Fruit fly (Drosophila melanogaster): ENCODE data around the gene Six4.

Six4 gene

DNA sequence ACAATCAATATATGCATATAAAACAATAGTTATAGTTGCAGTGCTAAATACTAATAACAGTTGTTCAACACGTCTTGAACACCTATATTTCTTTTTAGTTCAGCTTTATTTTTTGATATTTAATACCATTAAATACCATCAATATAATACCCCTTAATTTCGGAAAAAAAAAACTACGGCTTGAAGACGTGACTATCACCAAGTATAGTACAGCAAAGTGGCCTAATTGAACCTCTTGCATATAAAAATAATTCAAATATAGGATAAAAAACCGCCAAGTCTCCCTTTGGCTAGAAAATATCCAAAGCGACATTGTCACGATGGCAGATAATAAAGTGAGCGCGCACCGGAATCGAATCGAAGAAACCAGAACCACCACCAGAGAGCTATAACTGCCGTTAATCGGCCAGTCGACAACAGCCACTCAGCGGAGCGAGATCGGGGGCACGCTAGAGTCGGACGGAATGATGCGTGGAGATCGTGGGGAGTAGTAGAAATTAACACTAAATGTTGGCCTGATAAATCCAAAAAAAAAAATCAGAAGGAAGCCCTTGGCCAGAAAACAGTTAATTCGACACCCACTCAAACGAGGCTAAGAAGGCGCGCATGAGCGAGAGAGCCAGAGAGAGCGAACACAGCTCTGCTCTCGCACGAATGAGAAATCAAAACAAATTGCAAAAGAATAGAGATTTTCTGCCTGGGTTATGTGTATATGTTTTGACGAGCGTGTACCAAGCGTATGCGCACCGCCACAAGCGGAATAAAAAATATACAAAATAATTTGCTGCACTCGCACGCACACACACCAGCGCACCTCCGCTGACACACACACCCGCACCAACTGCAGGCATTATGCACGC, 7.5 kb downstream of the Six4 start (continued):
- TF ChIP-seq CG7368 (GFP tag; optimal IDR thresholded peaks at IDR 0.05): no peak
- TF ChIP-seq Hr38 (GFP tag; optimal IDR thresholded peaks at IDR 0.05): no peak
- no peak for TF ChIP-seq CG6792 (GFP tag; optimal IDR thresholded peaks at IDR 0.05)
- peak; percentile 25 for TF ChIP-seq CG31627 (GFP tag; optimal IDR thresholded peaks at IDR 0.05)
- TF ChIP-seq CG11294 (GFP tag; IDR thresholded peaks at IDR 0.05): no peak
- TF ChIP-seq Sox14 (GFP tag; optimal IDR thresholded peaks at IDR 0.05): peak; percentile 43
- TF ChIP-seq CG16779 (tag; optimal IDR thresholded peaks at IDR 0.05): no peak
- peak; percentile 30 for TF ChIP-seq CG8632 (GFP tag; optimal IDR thresholded peaks at IDR 0.05)
- no peak for TF ChIP-seq CG8319 (GFP tag; optimal IDR thresholded peaks at IDR 0.05)
- TF ChIP-seq Eip93F (GFP tag; optimal IDR thresholded peaks at IDR 0.05): peak; percentile 57

DNA sequence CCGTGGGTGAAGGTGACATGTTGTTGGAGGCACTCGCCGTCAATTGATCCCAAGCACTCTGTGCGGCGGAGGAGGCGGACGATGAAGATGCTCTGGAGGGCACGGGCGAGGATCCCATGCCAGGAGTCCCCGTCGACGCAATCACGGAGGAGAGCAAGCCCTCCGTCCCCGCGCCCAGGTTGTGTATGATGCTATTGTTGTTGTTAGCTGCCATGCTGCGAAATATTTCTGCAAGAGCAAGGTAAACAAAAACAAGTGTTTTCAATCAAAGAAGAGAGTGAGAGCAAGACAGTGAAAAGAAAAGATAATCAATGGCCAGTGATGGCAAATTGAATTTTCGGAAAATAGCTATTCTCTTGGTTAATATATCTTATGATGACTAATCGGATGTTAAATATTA, 8.2 kb downstream of the Six4 start:
- TF ChIP-seq CG1621 (tag; optimal IDR thresholded peaks at IDR 0.05) (peak; percentile 34), fkh (GFP tag; optimal IDR thresholded peaks at IDR 0.05) (peak; percentile 10), CG15336 (GFP tag; IDR thresholded peaks at IDR 0.05) (peak; percentile 6; the same call in 1 of the 2 replicates), Hr39 (GFP tag; optimal IDR thresholded peaks at IDR 0.05) (no peak)

DNA sequence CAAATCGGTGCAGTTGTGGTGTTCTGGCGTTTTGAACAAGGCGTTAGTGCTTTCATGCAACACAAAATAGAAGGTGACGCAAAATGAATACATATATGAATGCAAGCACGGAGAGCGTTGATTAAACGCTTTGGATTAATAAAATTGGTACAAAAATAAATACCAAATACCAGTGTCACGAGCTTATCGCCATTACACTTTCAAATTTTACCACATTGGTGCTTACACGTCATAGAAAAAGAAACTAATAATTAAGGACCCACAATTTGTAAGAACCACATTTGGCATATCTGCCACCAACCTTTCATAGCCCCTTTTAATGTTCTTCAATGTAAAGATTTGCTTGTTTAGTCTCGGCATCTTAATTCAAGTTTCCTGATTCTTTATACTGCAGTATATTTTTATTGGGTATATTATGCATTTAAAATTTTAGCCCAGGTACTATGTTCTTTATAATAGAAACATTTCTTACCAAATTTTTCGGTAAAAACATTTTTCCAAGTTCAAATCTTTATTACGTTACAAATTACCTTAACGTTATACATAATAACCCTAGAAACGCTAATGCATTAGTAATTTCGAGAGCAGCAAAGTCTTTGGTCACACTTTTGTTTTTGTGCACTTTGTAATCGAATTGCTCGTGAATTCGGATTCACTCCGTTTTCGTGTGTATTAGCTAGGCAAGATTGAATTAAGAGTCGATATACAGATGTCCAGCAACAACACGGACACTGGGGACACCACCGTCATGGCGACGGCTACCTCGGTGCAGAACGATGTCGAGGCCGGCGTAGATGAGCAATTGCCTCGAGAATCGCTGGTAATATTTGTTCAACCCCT, 14.1 kb downstream of the Six4 start, which contains the start of the genes Pex16 and Pex14:
Gene Pex16, minus strand, starts transcription at position 41 of the 840 bp plus-strand sequence.
Gene Pex14, plus strand, starts transcription at position 576 of the 840 bp plus-strand sequence.
- TF ChIP-seq fd59A (GFP tag; optimal IDR thresholded peaks at IDR 0.05) (peak; percentile 51), salr (GFP tag; optimal IDR thresholded peaks at IDR 0.05) (peak in 1 of 2 experiments; percentile 51), CG34406 (GFP tag; optimal IDR thresholded peaks at IDR 0.05) (no peak), CG7368 (GFP tag; optimal IDR thresholded peaks at IDR 0.05) (peak; percentile 38), Ets96B (tag; optimal IDR thresholded peaks at IDR 0.05) (peak; percentile 37), vri (GFP tag; optimal IDR thresholded peaks at IDR 0.05) (no peak), acj6 (GFP tag; optimal IDR thresholded peaks at IDR 0.05) (peak; percentile 74), topi (GFP tag; optimal IDR thresholded peaks at IDR 0.05) (peak; percentile 71), CG10631 (GFP tag; optimal IDR thresholded peaks at IDR 0.05) (no peak), CG31627 (GFP tag; optimal IDR thresholded peaks at IDR 0.05) (peak; percentile 86), CG15336 (GFP tag; IDR thresholded peaks at IDR 0.05) (peak; percentile 59), svp (GFP tag) (peak; percentile 91), CG3032 (tag; optimal IDR thresholded peaks at IDR 0.05) (peak; percentile 73), CG4318 (GFP tag; optimal IDR thresholded peaks at IDR 0.05) (no peak), ss (GFP tag; optimal IDR thresholded peaks at IDR 0.05) (peak; percentile 22 to 38), Sox102F (GFP tag; optimal IDR thresholded peaks at IDR 0.05) (no peak), CG8632 (GFP tag; optimal IDR thresholded peaks at IDR 0.05) (no peak), cyc (GFP tag; optimal IDR thresholded peaks at IDR 0.05) (peak; percentile 83), CG6808 (GFP tag; optimal IDR thresholded peaks at IDR 0.05) (no peak), CG10669 (GFP tag; optimal IDR thresholded peaks at IDR 0.05) (no peak), Hr38 (GFP tag; optimal IDR thresholded peaks at IDR 0.05) (no peak), Met (GFP tag; optimal IDR thresholded peaks at IDR 0.05) (no peak), fkh (GFP tag; optimal IDR thresholded peaks at IDR 0.05) (peak; percentile 27), spab (GFP tag; optimal IDR thresholded peaks at IDR 0.05) (no peak), esn (GFP tag; optimal IDR thresholded peaks at IDR 0.05) (peak; percentile 81), CG9139 (GFP tag; optimal IDR thresholded peaks at IDR 0.05) (no peak), Smox (GFP tag; optimal IDR thresholded peaks at IDR 0.05) (no peak), Sox14 (GFP tag; optimal IDR thresholded peaks at IDR 0.05) (peak; percentile 75), CG6276 (GFP tag; optimal IDR thresholded peaks at IDR 0.05) (peak; percentile 26), Eip75B (GFP tag; optimal IDR thresholded peaks at IDR 0.05) (no peak), dac (GFP tag; optimal IDR thresholded peaks at IDR 0.05) (peak; percentile 27), achi (GFP tag; optimal IDR thresholded peaks at IDR 0.05) (peak; percentile 55), Hr4 (GFP tag; optimal IDR thresholded peaks at IDR 0.05) (peak; percentile 77), pdm3 (GFP tag; optimal IDR thresholded peaks at IDR 0.05) (peak; percentile 78), eg (GFP tag; IDR thresholded peaks at IDR 0.05) (peak; percentile 74), lz (GFP tag; optimal IDR thresholded peaks at IDR 0.05) (peak; percentile 83), CG6854 (GFP tag; optimal IDR thresholded peaks at IDR 0.05) (no peak)
